Worm (Caenorhabditis elegans): ENCODE data around the gene fbxa-100.

The fbxa-100 gene

DNA sequence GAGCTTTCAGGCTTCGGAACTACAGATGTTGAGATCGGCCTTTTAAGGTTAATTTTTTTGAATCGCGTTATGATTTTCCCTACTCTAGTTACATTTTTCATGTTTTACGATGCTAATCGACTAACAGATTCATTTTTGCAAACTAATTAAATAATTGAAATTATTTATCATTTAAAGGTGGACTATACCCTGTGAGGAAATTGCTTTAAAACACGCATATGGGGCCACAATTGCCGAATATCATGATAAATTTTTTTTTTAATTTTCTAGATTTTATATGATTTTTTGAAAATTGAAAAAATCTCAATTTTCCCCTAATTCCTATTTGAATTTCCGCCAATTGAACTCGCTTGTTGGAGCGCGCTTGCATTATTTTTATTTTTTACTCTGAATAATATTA is at the start of gene fbxa-100:
Gene fbxa-100, minus strand, starts transcription at position 101 of the 400 bp plus-strand sequence.
- TF ChIP-seq sea-1 (GFP tag; conservative IDR thresholded peaks at IDR 0.05) (no peak), tra-4 (tag; optimal IDR thresholded peaks at IDR 0.05) (no peak), F13C5.2 (tag; optimal IDR thresholded peaks at IDR 0.05) (no peak), ama-1 (optimal IDR thresholded peaks at IDR 0.05) (no peak), tbx-11 (GFP tag; IDR thresholded peaks at IDR 0.05) (no peak), B0310.2 (tag; optimal IDR thresholded peaks at IDR 0.05) (no peak), ceh-13 (GFP tag; optimal IDR thresholded peaks at IDR 0.05) (no peak), hnd-1 (tag; optimal IDR thresholded peaks at IDR 0.05) (no peak), aly-1 (tag; optimal IDR thresholded peaks at IDR 0.05) (no peak), flt-1 (GFP tag; IDR thresholded peaks at IDR 0.05) (no peak), ets-7 (tag; optimal IDR thresholded peaks at IDR 0.05) (no peak), hmbx-1 (tag; optimal IDR thresholded peaks at IDR 0.05) (no peak)

DNA sequence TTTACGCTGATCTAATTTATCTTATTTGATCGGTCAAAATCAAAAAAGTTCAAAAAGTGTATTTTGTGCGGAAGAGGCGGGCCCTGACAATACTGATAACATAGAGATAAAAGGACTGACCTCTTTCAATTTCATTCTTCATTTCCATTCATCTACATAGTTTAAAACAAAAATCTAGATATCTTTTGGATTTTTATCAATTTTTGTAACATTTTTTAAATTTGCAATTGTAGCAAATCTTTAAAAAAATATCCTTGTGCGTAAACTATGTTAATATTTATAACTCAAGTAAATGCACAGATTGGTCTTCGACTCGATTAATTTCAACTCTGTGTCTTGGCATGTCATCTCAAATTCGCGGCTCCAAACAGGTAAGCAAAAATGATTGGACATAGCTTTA is 41.7 kb upstream of the fbxa-100 start, which contains the start of gene argk-1:
Gene argk-1, plus strand, starts transcription at position 301 of the 400 bp plus-strand sequence.
- TF ChIP-seq flt-1 (GFP tag; IDR thresholded peaks at IDR 0.05) (no peak), ama-1 (optimal IDR thresholded peaks at IDR 0.05) (no peak), B0310.2 (tag; optimal IDR thresholded peaks at IDR 0.05) (no peak), pes-1 (GFP tag; IDR thresholded peaks at IDR 0.05) (no peak), tra-4 (tag; optimal IDR thresholded peaks at IDR 0.05) (no peak), tbx-37 (GFP tag; conservative IDR thresholded peaks at IDR 0.05) (no peak), F13C5.2 (tag; optimal IDR thresholded peaks at IDR 0.05) (no peak), hmbx-1 (tag; optimal IDR thresholded peaks at IDR 0.05) (no peak), aly-1 (tag; optimal IDR thresholded peaks at IDR 0.05) (no peak), tbx-11 (GFP tag; IDR thresholded peaks at IDR 0.05) (no peak), hmg-4 (GFP tag; optimal IDR thresholded peaks at IDR 0.05) (no peak), ceh-13 (GFP tag; optimal IDR thresholded peaks at IDR 0.05) (no peak), scrt-1 (GFP tag; IDR thresholded peaks at IDR 0.05) (no peak), ceh-36 (tag; optimal IDR thresholded peaks at IDR 0.05) (no peak), sea-1 (GFP tag; conservative IDR thresholded peaks at IDR 0.05) (no peak), ets-7 (tag; optimal IDR thresholded peaks at IDR 0.05) (no peak), hnd-1 (tag; optimal IDR thresholded peaks at IDR 0.05) (no peak)

DNA sequence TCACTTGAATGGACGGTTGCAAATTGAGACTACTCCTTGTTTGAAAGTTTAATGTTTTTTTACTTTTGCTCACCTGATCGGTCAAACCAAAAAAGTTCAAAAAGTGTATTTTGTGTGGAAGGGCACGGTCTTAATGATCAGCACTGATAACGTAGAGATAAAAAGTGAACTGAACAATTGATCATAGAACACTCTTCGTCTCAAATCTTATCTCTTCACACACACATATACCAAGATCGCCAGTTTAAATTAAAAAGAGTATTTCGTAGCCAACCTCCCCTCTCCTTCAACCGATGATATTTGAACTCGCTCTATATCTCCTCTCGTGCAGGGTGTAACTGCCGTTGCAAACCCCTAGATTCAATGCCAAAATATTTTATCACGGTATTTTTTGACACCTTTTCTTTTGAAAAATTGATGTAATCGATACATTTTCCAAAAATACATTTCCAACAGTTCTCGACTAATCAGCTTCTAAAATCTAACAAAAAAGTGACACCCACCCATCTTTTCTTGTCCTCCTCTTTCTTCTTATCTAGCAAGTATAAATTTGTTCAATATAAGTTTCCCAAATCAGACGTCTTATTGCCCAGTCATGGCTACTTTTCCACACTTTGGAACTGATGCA is 38.3 kb upstream of the fbxa-100 start, which contains the start of gene cth-1:
Gene cth-1, plus strand, starts transcription at position 578 of the 628 bp plus-strand sequence.
- TF ChIP-seq flt-1 (GFP tag; IDR thresholded peaks at IDR 0.05) (no peak), ceh-36 (tag; optimal IDR thresholded peaks at IDR 0.05) (no peak), ama-1 (optimal IDR thresholded peaks at IDR 0.05) (no peak), ets-7 (tag; optimal IDR thresholded peaks at IDR 0.05) (no peak), pes-1 (GFP tag; IDR thresholded peaks at IDR 0.05) (no peak), scrt-1 (GFP tag; IDR thresholded peaks at IDR 0.05) (no peak), F13C5.2 (tag; optimal IDR thresholded peaks at IDR 0.05) (no peak), hnd-1 (tag; optimal IDR thresholded peaks at IDR 0.05) (no peak), ceh-13 (GFP tag; optimal IDR thresholded peaks at IDR 0.05) (no peak), B0310.2 (tag; optimal IDR thresholded peaks at IDR 0.05) (no peak)

DNA sequence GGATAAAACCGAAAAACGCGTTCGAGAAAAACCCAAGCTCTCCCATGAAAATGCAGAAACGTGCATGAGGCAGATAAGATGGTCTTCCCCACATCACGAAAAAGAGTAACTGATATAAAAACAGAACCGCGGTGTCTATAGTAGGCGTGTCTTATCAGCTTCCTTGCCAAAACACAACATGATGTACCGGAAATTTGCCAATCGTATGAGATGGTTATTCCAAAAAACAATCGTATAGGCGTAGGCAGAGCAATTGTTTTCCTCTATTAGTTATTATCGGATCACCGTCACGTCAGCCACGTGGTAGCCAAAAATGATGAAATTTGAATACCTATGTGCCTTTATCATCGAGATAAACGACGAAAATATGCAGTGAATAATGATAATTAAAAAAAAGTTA is 37.5 kb upstream of the fbxa-100 start, which contains the start of gene str-7:
Gene str-7, minus strand, starts transcription at position 101 of the 400 bp plus-strand sequence.
- TF ChIP-seq sea-1 (GFP tag; conservative IDR thresholded peaks at IDR 0.05) (no peak), ama-1 (optimal IDR thresholded peaks at IDR 0.05) (no peak)

DNA sequence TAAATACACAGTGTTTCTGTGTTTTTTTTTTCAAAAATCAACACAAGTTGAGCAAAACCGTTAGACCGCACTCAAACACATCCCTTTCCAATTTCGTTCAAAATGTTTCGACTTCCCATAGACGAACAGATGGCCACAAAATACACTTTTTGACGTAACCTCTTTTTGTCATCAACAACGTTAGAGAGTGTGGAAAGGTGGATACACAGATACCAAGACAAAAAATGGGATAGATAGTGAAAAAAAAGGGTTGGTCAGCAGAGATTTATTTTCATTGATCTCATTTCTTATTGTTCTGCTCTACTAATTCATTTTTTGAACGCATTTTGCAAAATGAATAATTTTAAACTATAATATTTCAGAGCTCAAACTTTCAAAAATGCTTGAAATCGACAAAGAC is 33.0 kb upstream of the fbxa-100 start:
- TF ChIP-seq F13C5.2 (tag; optimal IDR thresholded peaks at IDR 0.05) = no peak
- TF ChIP-seq hmg-4 (GFP tag; optimal IDR thresholded peaks at IDR 0.05) = no peak
- no peak for TF ChIP-seq B0310.2 (tag; optimal IDR thresholded peaks at IDR 0.05)
- TF ChIP-seq tra-4 (tag; optimal IDR thresholded peaks at IDR 0.05) = no peak
- TF ChIP-seq hmbx-1 (tag; optimal IDR thresholded peaks at IDR 0.05) = no peak
- TF ChIP-seq scrt-1 (GFP tag; IDR thresholded peaks at IDR 0.05) = no peak
- no peak for TF ChIP-seq ama-1 (optimal IDR thresholded peaks at IDR 0.05)
- no peak for TF ChIP-seq pes-1 (GFP tag; IDR thresholded peaks at IDR 0.05)
- no peak for TF ChIP-seq flt-1 (GFP tag; IDR thresholded peaks at IDR 0.05)
- TF ChIP-seq tbx-11 (GFP tag; IDR thresholded peaks at IDR 0.05) = no peak
- TF ChIP-seq hnd-1 (tag; optimal IDR thresholded peaks at IDR 0.05) = no peak
- TF ChIP-seq ceh-13 (GFP tag; optimal IDR thresholded peaks at IDR 0.05) = no peak
- no peak for TF ChIP-seq ets-7 (tag; optimal IDR thresholded peaks at IDR 0.05)
- no peak for TF ChIP-seq ceh-36 (tag; optimal IDR thresholded peaks at IDR 0.05)
- TF ChIP-seq sea-1 (GFP tag; conservative IDR thresholded peaks at IDR 0.05) = no peak
- TF ChIP-seq tbx-37 (GFP tag; conservative IDR thresholded peaks at IDR 0.05) = no peak
- TF ChIP-seq aly-1 (tag; optimal IDR thresholded peaks at IDR 0.05) = no peak

DNA sequence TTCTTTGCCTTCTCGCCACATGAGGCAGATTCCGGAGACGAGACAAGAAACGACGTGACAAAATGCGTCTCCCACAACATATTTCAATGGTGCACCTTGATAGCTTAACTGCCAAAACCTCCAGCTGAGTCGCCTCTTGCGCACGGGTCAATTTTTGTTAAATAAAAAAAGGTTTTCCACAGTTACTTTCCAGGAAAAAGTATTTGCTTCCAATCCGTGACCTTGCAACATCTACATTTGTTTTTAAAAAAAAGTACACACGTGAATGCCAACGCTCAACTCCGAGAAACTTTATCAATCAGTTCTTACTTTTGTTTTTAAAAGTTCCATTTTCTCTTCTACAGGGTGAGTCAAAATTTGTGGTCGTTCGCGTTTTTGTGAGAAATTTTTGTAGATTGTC is 32.4 kb upstream of the fbxa-100 start, which contains the start of gene F22B8.7:
Gene F22B8.7, plus strand, starts transcription at position 301 of the 400 bp plus-strand sequence.
- TF ChIP-seq aly-1 (tag; optimal IDR thresholded peaks at IDR 0.05) (no peak), pes-1 (GFP tag; IDR thresholded peaks at IDR 0.05) (no peak)

DNA sequence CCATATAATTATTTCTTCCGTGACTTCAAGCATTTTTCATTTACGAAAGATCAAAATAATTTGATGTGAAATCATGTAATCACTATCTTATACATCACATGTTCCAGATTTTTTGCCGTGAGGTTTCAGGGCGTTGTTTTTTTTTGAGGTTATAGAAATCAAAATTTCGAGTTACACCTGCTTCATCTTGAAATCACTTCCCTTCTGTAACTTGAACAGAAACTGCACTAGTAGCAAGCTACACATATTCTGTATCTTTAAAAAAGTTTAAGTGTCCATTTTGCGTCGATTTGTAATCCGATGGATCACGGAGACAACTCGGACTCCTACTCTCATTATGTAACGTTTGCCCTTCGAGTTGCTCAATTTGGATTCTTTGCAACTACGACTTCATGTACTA is 28.8 kb upstream of the fbxa-100 start, which contains the start of gene F22B8.3:
Gene F22B8.3, plus strand, starts transcription at position 301 of the 400 bp plus-strand sequence.
- TF ChIP-seq pes-1 (GFP tag; IDR thresholded peaks at IDR 0.05) = no peak
- TF ChIP-seq ets-7 (tag; optimal IDR thresholded peaks at IDR 0.05) = no peak
- TF ChIP-seq tra-4 (tag; optimal IDR thresholded peaks at IDR 0.05) = no peak
- no peak for TF ChIP-seq sea-1 (GFP tag; conservative IDR thresholded peaks at IDR 0.05)
- no peak for TF ChIP-seq hmbx-1 (tag; optimal IDR thresholded peaks at IDR 0.05)
- no peak for TF ChIP-seq scrt-1 (GFP tag; IDR thresholded peaks at IDR 0.05)

DNA sequence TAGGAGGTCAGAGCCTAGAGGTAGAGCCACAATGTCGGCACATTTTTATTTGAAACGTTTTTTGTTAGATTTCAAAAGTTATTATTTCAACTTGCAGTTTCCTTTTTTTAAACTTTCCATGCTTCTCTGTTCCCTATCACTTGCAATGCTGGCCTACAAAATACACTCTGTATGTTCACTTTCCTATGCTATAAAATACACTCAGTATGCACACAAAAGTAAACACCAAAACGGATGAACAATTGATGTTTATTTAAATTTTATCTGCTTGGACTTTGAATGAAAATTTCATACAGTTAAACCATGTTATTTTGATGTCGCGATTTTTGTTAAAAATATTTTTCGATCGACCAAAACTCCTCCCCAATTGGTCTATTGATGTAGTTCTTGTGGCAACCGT is 18.8 kb upstream of the fbxa-100 start:
- TF ChIP-seq B0310.2 (tag; optimal IDR thresholded peaks at IDR 0.05) = no peak
- TF ChIP-seq aly-1 (tag; optimal IDR thresholded peaks at IDR 0.05) = no peak

Measured in whole organism, early embryonic.